Worm (Caenorhabditis elegans): ENCODE data around the gene srh-68.

- no peak for TF ChIP-seq zag-1 (tag; optimal IDR thresholded peaks at IDR 0.05)
- no peak for TF ChIP-seq aly-2 (tag; optimal IDR thresholded peaks at IDR 0.05)
- no peak for TF ChIP-seq nhr-11 (tag; optimal IDR thresholded peaks at IDR 0.05)
- TF ChIP-seq hpl-2 (GFP tag; optimal IDR thresholded peaks at IDR 0.05) = no peak
- no peak for TF ChIP-seq unc-62 (GFP tag; optimal IDR thresholded peaks at IDR 0.05)
- TF ChIP-seq pqm-1 (tag; optimal IDR thresholded peaks at IDR 0.05) = no peak
- TF ChIP-seq nhr-28 (tag; optimal IDR thresholded peaks at IDR 0.05) = no peak
- no peak for TF ChIP-seq lin-15B (tag; optimal IDR thresholded peaks at IDR 0.05)
- no peak for TF ChIP-seq blmp-1 (tag; optimal IDR thresholded peaks at IDR 0.05)
- TF ChIP-seq efl-3 (GFP tag; optimal IDR thresholded peaks at IDR 0.05) = no peak
- TF ChIP-seq ztf-4 (tag; optimal IDR thresholded peaks at IDR 0.05) = no peak
- TF ChIP-seq ceh-82 (tag; optimal IDR thresholded peaks at IDR 0.05) = no peak
Measured at ce11 chrII:12496981-12497380, 10.2 kb upstream of the srh-68 start, which contains the start of gene T21B4.3.
